Fruit fly (Drosophila melanogaster) S2 (cell line): Measurements from ENCODE around the gene Tdh.
A peak's percentile ranks its signal among the peaks of the same experiment; 100 is the strongest.
"Not testable (repeated sequence)": the region's sequence is repeated elsewhere in the genome, so short reads cannot be mapped to it uniquely, and the experiment has no call there.

Experiments used
- CG8478 ChIP-seq: fragments of >200 bp; optimal IDR thresholded peaks from 2 replicates; lab custom pipeline; 2018
- CTCF ChIP-seq, 2 experiments: fragments of >200 bp; optimal IDR thresholded peaks; 2 replicates each; lab custom pipeline; 2018

The Tdh gene

dm6 chr3L:20474789-20475208 lies 8.1 kb downstream of the Tdh start:
- TF ChIP-seq CG8478 (lab: Kevin White, UChicago) (no peak), CTCF (optimal IDR thresholded peaks at IDR 0.05; lab: Kevin White, UChicago) (no peak)

- TF ChIP-seq CTCF (optimal IDR thresholded peaks at IDR 0.05; lab: Kevin White, UChicago), result no peak
- no peak for TF ChIP-seq CG8478 (lab: Kevin White, UChicago)
Measured at dm6 chr3L:20487649-20488048, 20.9 kb downstream of the Tdh start.

- TF ChIP-seq CTCF (optimal IDR thresholded peaks at IDR 0.05; lab: Kevin White, UChicago) (no peak), CG8478 (lab: Kevin White, UChicago) (no peak)
Measured at dm6 chr3L:20491525-20492132, 24.9 kb downstream of the Tdh start, which contains the start of gene ND-39. ND-39 (plus strand) TSS chr3L:20492082.

dm6 chr3L:20493417-20494261 lies 26.9 kb downstream of the Tdh start:
- no peak for TF ChIP-seq CTCF (optimal IDR thresholded peaks at IDR 0.05; lab: Kevin White, UChicago)
- TF ChIP-seq CG8478 (lab: Kevin White, UChicago), result no peak

- TF ChIP-seq CTCF (optimal IDR thresholded peaks at IDR 0.05; lab: Kevin White, UChicago) (no peak), CG8478 (lab: Kevin White, UChicago) (no peak)
Measured at dm6 chr3L:20494262-20494601, 27.5 kb downstream of the Tdh start.

dm6 chr3L:20494780-20495591 lies 28.2 kb downstream of the Tdh start, which contains the start of gene ZnT77C:
ZnT77C (minus strand) TSS chr3L:20494921.
- TF ChIP-seq CG8478 (lab: Kevin White, UChicago) (no peak), CTCF (optimal IDR thresholded peaks at IDR 0.05; lab: Kevin White, UChicago) (peak in 1 of 2 experiments; percentile 27)

- TF ChIP-seq CTCF (optimal IDR thresholded peaks at IDR 0.05; lab: Kevin White, UChicago), result peak; percentile 14 to 39
- no peak for TF ChIP-seq CG8478 (lab: Kevin White, UChicago)
Measured at dm6 chr3L:20497124-20497996, 30.6 kb downstream of the Tdh start, which contains the start of gene CG32425. CG32425 (plus strand) TSS chr3L:20497323.

- TF ChIP-seq CTCF (optimal IDR thresholded peaks at IDR 0.05; lab: Kevin White, UChicago), result peak; percentile 81 to 84
- TF ChIP-seq CG8478 (lab: Kevin White, UChicago), result no peak
Measured at dm6 chr3L:20498204-20498603, 31.5 kb downstream of the Tdh start.

- TF ChIP-seq CG8478 (lab: Kevin White, UChicago); CTCF (optimal IDR thresholded peaks at IDR 0.05; lab: Kevin White, UChicago): not testable (repeated sequence)
Measured at dm6 chr3L:20499536-20499935, 32.8 kb downstream of the Tdh start, which contains the start of gene CG18281. CG18281 (plus strand) TSS chr3L:20499836.

dm6 chr3L:20503256-20503655 lies 36.5 kb downstream of the Tdh start:
- TF ChIP-seq CTCF (optimal IDR thresholded peaks at IDR 0.05; lab: Kevin White, UChicago) (no peak), CG8478 (lab: Kevin White, UChicago) (no peak)

dm6 chr3L:20503886-20504285 lies 37.1 kb downstream of the Tdh start, which contains the start of gene CG17637:
CG17637 (plus strand) TSS chr3L:20504186.
- TF ChIP-seq CTCF (optimal IDR thresholded peaks at IDR 0.05; lab: Kevin White, UChicago); CG8478 (lab: Kevin White, UChicago): not testable (repeated sequence)

- TF ChIP-seq CTCF (optimal IDR thresholded peaks at IDR 0.05; lab: Kevin White, UChicago) (no peak), CG8478 (lab: Kevin White, UChicago) (no peak)
Measured at dm6 chr3L:20505732-20506131, 39.0 kb downstream of the Tdh start, which contains the start of gene CG5078. CG5078 (plus strand) TSS chr3L:20506032.

- TF ChIP-seq CG8478 (lab: Kevin White, UChicago) (no peak), CTCF (optimal IDR thresholded peaks at IDR 0.05; lab: Kevin White, UChicago) (no peak)
Measured at dm6 chr3L:20507552-20507951, 40.8 kb downstream of the Tdh start.
